Fruit fly (Drosophila melanogaster) S2 (cell line): ENCODE data around the gene CG32221.

Experiments used
- CG8478 ChIP-seq: fragments of >200 bp; optimal IDR thresholded peaks from 2 replicates; lab custom pipeline; 2018
- CTCF ChIP-seq, 2 experiments: fragments of >200 bp; optimal IDR thresholded peaks; 2 replicates each; lab custom pipeline; 2018

- TF ChIP-seq CG8478 (lab: Kevin White, UChicago) (no peak), CTCF (optimal IDR thresholded peaks at IDR 0.05; lab: Kevin White, UChicago) (no peak)
Measured at dm6 chr3L:19818701-19819100, 15.8 kb upstream of the CG32221 start.
